Worm (Caenorhabditis elegans): ENCODE data around the gene twk-28.

- TF ChIP-seq ztf-23 (GFP tag; IDR thresholded peaks at IDR 0.05) (no peak), flt-1 (GFP tag; IDR thresholded peaks at IDR 0.05) (no peak), T22C8.4 (GFP tag; IDR thresholded peaks at IDR 0.05) (no peak), klf-2 (GFP tag; conservative IDR thresholded peaks at IDR 0.05) (no peak)
Measured at ce11 chrX:4263820-4264219, 15.3 kb downstream of the twk-28 start.
